Fruit fly (Drosophila melanogaster) whole organism, embryonic: ENCODE measurements around the gene CG9839.

Source experiments
- CG10267 ChIP-seq: fragments of 200-800 bp; sonication (Bioruptor generic); optimal IDR thresholded peaks from 2 replicates; lab custom pipeline; 2018; ENCODE audit warnings: missing biosample characterization, mild to moderate bottlenecking, missing genetic modification characterization, moderate library complexity
- CG10462 ChIP-seq: fragments of 200-800 bp; sonication (Bioruptor generic); optimal IDR thresholded peaks from 2 replicates; lab custom pipeline; 2016; ENCODE audit warnings: missing biosample characterization, missing genetic modification characterization
- CG10543 ChIP-seq: fragments of 200-800 bp; sonication (Bioruptor generic); optimal IDR thresholded peaks from 3 replicates; lab custom pipeline; 2017; ENCODE audit warnings: missing biosample characterization, mild to moderate bottlenecking, missing genetic modification characterization, moderate library complexity
- CG11560 ChIP-seq: fragments of 200-800 bp; sonication (Bioruptor generic); IDR thresholded peaks from 3 replicates; pipeline ENCODE4 v1.3.6; 2022; ENCODE audit warnings: missing biosample characterization, missing genetic modification characterization
- CG12155 ChIP-seq: fragments of 200-800 bp; sonication (Bioruptor generic); optimal IDR thresholded peaks from 3 replicates; lab custom pipeline; 2016; ENCODE audit warnings: missing biosample characterization, missing genetic modification characterization
- CG12769 ChIP-seq: fragments of 200-800 bp; sonication (Bioruptor generic); optimal IDR thresholded peaks from 2 replicates; lab custom pipeline; 2019; ENCODE audit warnings: missing biosample characterization, mild to moderate bottlenecking, missing genetic modification characterization, moderate library complexity
- CG14014 ChIP-seq: fragments of 200-800 bp; sonication (Bioruptor generic); IDR thresholded peaks from 2 replicates; pipeline ENCODE4 v1.3.6; 2022; ENCODE audit warnings: missing biosample characterization, missing genetic modification characterization
- CG15011 ChIP-seq: fragments of 200-800 bp; sonication (Bioruptor generic); optimal IDR thresholded peaks from 3 replicates; lab custom pipeline; 2018; ENCODE audit warnings: missing biosample characterization, mild to moderate bottlenecking, missing genetic modification characterization
- CG2875 ChIP-seq: fragments of 200-800 bp; sonication (Bioruptor generic); optimal IDR thresholded peaks from 2 replicates; lab custom pipeline; 2017; ENCODE audit warnings: missing biosample characterization, mild to moderate bottlenecking, missing genetic modification characterization, missing genetic modification reagents
- CG30020 ChIP-seq: fragments of 200-800 bp; optimal IDR thresholded peaks from 2 replicates; lab custom pipeline; 2019; ENCODE audit warnings: missing biosample characterization, mild to moderate bottlenecking, missing genetic modification characterization, moderate library complexity
- CG34224 ChIP-seq: fragments of 200-800 bp; sonication (Bioruptor generic); IDR thresholded peaks from 3 replicates; pipeline ENCODE4 v1.3.6; 2022; ENCODE audit warnings: missing biosample characterization, missing genetic modification characterization; ENCODE audit not compliant: partially characterized antibody
- CG4360 ChIP-seq: fragments of 200-800 bp; sonication (Bioruptor generic); IDR thresholded peaks from 2 replicates; pipeline ENCODE4 v1.3.6; 2022; ENCODE audit warnings: missing biosample characterization, missing genetic modification characterization
- CG4424 ChIP-seq: fragments of 200-800 bp; sonication (Bioruptor generic); optimal IDR thresholded peaks from 3 replicates; lab custom pipeline; 2016; ENCODE audit warnings: missing biosample characterization, missing genetic modification characterization
- CG4707 ChIP-seq: fragments of 200-800 bp; sonication (Bioruptor generic); optimal IDR thresholded peaks from 2 replicates; lab custom pipeline; 2018; ENCODE audit warnings: missing biosample characterization, mild to moderate bottlenecking, missing genetic modification characterization, moderate library complexity
- CG5180 ChIP-seq: fragments of 200-800 bp; sonication (Bioruptor generic); optimal IDR thresholded peaks from 3 replicates; lab custom pipeline; 2017; ENCODE audit warnings: missing biosample characterization, missing genetic modification characterization, mild to moderate bottlenecking, moderate library complexity, missing genetic modification reagents
- CG5953 ChIP-seq: fragments of 200-800 bp; sonication (Bioruptor generic); IDR thresholded peaks from 2 replicates; pipeline ENCODE4 v1.3.6; 2022; ENCODE audit warnings: missing biosample characterization, missing genetic modification characterization
- CG6683 ChIP-seq: fragments of 200-800 bp; sonication (Bioruptor generic); optimal IDR thresholded peaks from 2 replicates; lab custom pipeline; 2017; ENCODE audit warnings: missing biosample characterization, mild to moderate bottlenecking, missing genetic modification characterization, missing genetic modification reagents
- CG7786 ChIP-seq: fragments of 200-800 bp; sonication (Bioruptor generic); optimal IDR thresholded peaks from 2 replicates; lab custom pipeline; 2016; ENCODE audit warnings: missing biosample characterization, missing genetic modification characterization
- CG7963 ChIP-seq: fragments of 200-800 bp; sonication (Bioruptor generic); IDR thresholded peaks from 3 replicates; pipeline ENCODE4 v1.3.6; 2022; ENCODE audit warnings: missing biosample characterization, missing genetic modification characterization; ENCODE audit not compliant: partially characterized antibody
- CG8089 ChIP-seq: fragments of 200-800 bp; sonication (Bioruptor generic); optimal IDR thresholded peaks from 3 replicates; lab custom pipeline; 2016; ENCODE audit warnings: missing biosample characterization, missing genetic modification characterization
- CG8281 ChIP-seq: fragments of 200-800 bp; sonication (Bioruptor generic); optimal IDR thresholded peaks from 2 replicates; lab custom pipeline; 2018; ENCODE audit warnings: missing biosample characterization, mild to moderate bottlenecking, missing genetic modification characterization, moderate library complexity
- Chrac-16 ChIP-seq: fragments of 200-800 bp; sonication (Bioruptor generic); optimal IDR thresholded peaks from 3 replicates; lab custom pipeline; 2016; ENCODE audit warnings: missing biosample characterization, missing genetic modification characterization
- CkIIα-i1 ChIP-seq: fragments of 200-800 bp; sonication (Bioruptor generic); IDR thresholded peaks from 2 replicates; pipeline ENCODE4 v1.3.6; 2022; ENCODE audit warnings: missing biosample characterization, missing genetic modification characterization
- Doc2 ChIP-seq: fragments of 200-800 bp; sonication (Bioruptor generic); IDR thresholded peaks from 2 replicates; pipeline ENCODE4 v1.3.6; 2022; ENCODE audit warnings: missing biosample characterization, missing genetic modification characterization
- Hr3 ChIP-seq: fragments of 200-800 bp; sonication (Bioruptor generic); optimal IDR thresholded peaks from 3 replicates; lab custom pipeline; 2016; ENCODE audit warnings: missing biosample characterization, missing genetic modification characterization
- Hsf ChIP-seq: fragments of 200-800 bp; sonication (Bioruptor generic); optimal IDR thresholded peaks from 3 replicates; lab custom pipeline; 2016; ENCODE audit warnings: missing biosample characterization, missing genetic modification characterization
- NK7.1 ChIP-seq: fragments of 200-800 bp; sonication (Bioruptor generic); optimal IDR thresholded peaks from 3 replicates; lab custom pipeline; 2016; ENCODE audit warnings: missing biosample characterization, missing genetic modification characterization
- Nf-YB ChIP-seq: fragments of 200-800 bp; sonication (Bioruptor generic); optimal IDR thresholded peaks from 3 replicates; lab custom pipeline; 2019; ENCODE audit warnings: missing biosample characterization, mild to moderate bottlenecking, missing genetic modification characterization, moderate library complexity
- Nf-YC ChIP-seq: fragments of 200-800 bp; optimal IDR thresholded peaks from 3 replicates; lab custom pipeline; 2019; ENCODE audit warnings: missing biosample characterization, mild to moderate bottlenecking, missing genetic modification characterization, moderate library complexity
- Ptx1 ChIP-seq: fragments of 200-800 bp; sonication (Bioruptor generic); IDR thresholded peaks from 2 replicates; pipeline ENCODE4 v1.3.6; 2022; ENCODE audit warnings: missing biosample characterization, missing genetic modification characterization
- Scr ChIP-seq: fragments of 200-800 bp; sonication (Bioruptor generic); IDR thresholded peaks from 2 replicates; pipeline ENCODE4 v1.3.6; 2022; ENCODE audit warnings: missing biosample characterization, missing genetic modification characterization; ENCODE audit not compliant: partially characterized antibody
- ab ChIP-seq: fragments of 200-800 bp; sonication (Bioruptor generic); optimal IDR thresholded peaks from 2 replicates; lab custom pipeline; 2016; ENCODE audit warnings: missing biosample characterization, missing genetic modification characterization
- abd-A ChIP-seq: fragments of 200-800 bp; sonication (Bioruptor generic); optimal IDR thresholded peaks from 3 replicates; lab custom pipeline; 2019; ENCODE audit warnings: missing biosample characterization, mild to moderate bottlenecking, missing genetic modification characterization, moderate library complexity
- ara ChIP-seq: fragments of 200-800 bp; sonication (Bioruptor generic); IDR thresholded peaks from 2 replicates; pipeline ENCODE4 v1.3.6; 2022; ENCODE audit warnings: missing biosample characterization, missing genetic modification characterization
- crc ChIP-seq: fragments of 200-800 bp; sonication (Bioruptor generic); optimal IDR thresholded peaks from 2 replicates; lab custom pipeline; 2016; ENCODE audit warnings: missing biosample characterization, missing genetic modification characterization
- dati ChIP-seq: fragments of 200-800 bp; sonication (Bioruptor generic); IDR thresholded peaks from 2 replicates; pipeline ENCODE4 v1.3.6; 2022; ENCODE audit warnings: missing biosample characterization, missing genetic modification characterization
- emc ChIP-seq: fragments of 200-800 bp; sonication (Bioruptor generic); optimal IDR thresholded peaks from 2 replicates; lab custom pipeline; 2016; ENCODE audit warnings: missing biosample characterization, missing genetic modification characterization
- gce ChIP-seq: fragments of 200-800 bp; sonication (Bioruptor generic); IDR thresholded peaks from 3 replicates; pipeline ENCODE4 v1.3.6; 2022; ENCODE audit warnings: missing biosample characterization, missing genetic modification characterization
- gem ChIP-seq: fragments of 200-800 bp; sonication (Bioruptor generic); optimal IDR thresholded peaks from 2 replicates; lab custom pipeline; 2019; ENCODE audit warnings: missing biosample characterization, mild to moderate bottlenecking, missing genetic modification characterization, moderate library complexity
- hb ChIP-seq: fragments of 200-800 bp; sonication (Bioruptor generic); IDR thresholded peaks from 3 replicates; pipeline ENCODE4 v1.3.6; 2022; ENCODE audit warnings: missing biosample characterization, missing genetic modification characterization; ENCODE audit not compliant: partially characterized antibody
- ind ChIP-seq: fragments of 200-800 bp; sonication (Bioruptor generic); optimal IDR thresholded peaks from 3 replicates; lab custom pipeline; 2016; ENCODE audit warnings: missing biosample characterization, missing genetic modification characterization
- inv ChIP-seq: fragments of 200-800 bp; sonication (Bioruptor generic); IDR thresholded peaks from 2 replicates; pipeline ENCODE4 v1.3.6; 2022; ENCODE audit warnings: missing biosample characterization, missing genetic modification characterization; ENCODE audit not compliant: partially characterized antibody
- kay ChIP-seq: fragments of 200-800 bp; sonication (Bioruptor generic); optimal IDR thresholded peaks from 2 replicates; lab custom pipeline; 2016; ENCODE audit warnings: missing biosample characterization, missing genetic modification characterization
- maf-S ChIP-seq: fragments of 200-800 bp; sonication (Bioruptor generic); optimal IDR thresholded peaks from 2 replicates; lab custom pipeline; 2016; ENCODE audit warnings: missing biosample characterization, missing genetic modification characterization
- pb ChIP-seq: fragments of 200-800 bp; sonication (Bioruptor generic); optimal IDR thresholded peaks from 3 replicates; lab custom pipeline; 2016; ENCODE audit warnings: missing biosample characterization, missing genetic modification characterization
- prd ChIP-seq, 3 experiments: fragments of >200 bp in 2 of 3; fragments of 200-800 bp in 1 of 3; sonication (Bioruptor generic) in 1 of 3; optimal IDR thresholded peaks in 2 of 3; IDR thresholded peaks in 1 of 3; 2 replicates in 2 of 3; 3 replicates in 1 of 3; pipeline versions ENCODE4 v1.3.6 to Lab custom; 2017 to 2022; ENCODE audit warnings: missing biosample characterization in 1 of 3, missing genetic modification characterization in 1 of 3
- row ChIP-seq: fragments of 200-800 bp; sonication (Bioruptor generic); IDR thresholded peaks from 3 replicates; pipeline ENCODE4 v1.3.6; 2022; ENCODE audit warnings: missing biosample characterization, missing genetic modification characterization
- sima ChIP-seq: fragments of 200-800 bp; sonication (Bioruptor generic); optimal IDR thresholded peaks from 2 replicates; lab custom pipeline; 2016; ENCODE audit warnings: missing biosample characterization, missing genetic modification characterization
- sna ChIP-seq: fragments of 200-800 bp; sonication (Bioruptor generic); IDR thresholded peaks from 2 replicates; pipeline ENCODE4 v1.3.6; 2022; ENCODE audit warnings: missing biosample characterization, missing genetic modification characterization; ENCODE audit not compliant: partially characterized antibody
- tin ChIP-seq: fragments of 200-800 bp; sonication (Bioruptor generic); optimal IDR thresholded peaks from 3 replicates; lab custom pipeline; 2016; ENCODE audit warnings: missing biosample characterization, missing genetic modification characterization
- vfl ChIP-seq: fragments of 200-800 bp; sonication (Bioruptor generic); optimal IDR thresholded peaks from 2 replicates; lab custom pipeline; 2016; ENCODE audit warnings: missing biosample characterization, missing genetic modification characterization

Gene CG9839

DNA sequence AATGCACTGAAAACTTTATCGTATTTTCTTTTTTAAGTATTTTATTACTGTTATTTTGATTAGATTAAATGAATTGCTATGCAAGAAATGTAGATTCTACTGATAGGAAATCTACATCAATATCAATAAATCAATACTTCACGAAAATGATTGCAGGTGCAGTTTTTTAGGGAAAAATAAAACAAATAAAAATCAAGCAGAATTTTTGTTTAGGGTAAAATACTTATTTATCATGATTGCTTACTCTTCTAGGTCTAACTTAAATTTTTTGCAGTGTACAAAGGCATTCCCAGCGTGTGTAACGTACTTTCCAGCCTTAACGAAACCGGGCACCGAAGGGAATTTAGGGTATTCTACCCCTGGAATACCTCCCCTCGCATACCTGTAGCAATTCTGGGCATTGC, 2.9 kb upstream of the CG9839 start (continued):
- TF ChIP-seq prd (optimal IDR thresholded peaks at IDR 0.05; lab: Kevin White, UChicago) (no peak), prd (GFP tag; IDR thresholded peaks at IDR 0.05; lab: Robert Waterston, UW) (peak; percentile 87), row (peak; percentile 79), Nf-YC (no peak), CG7786 (GFP tag; lab: Kevin White, UChicago) (peak; percentile 45), CG11560 (no peak), pb (no peak), ind (GFP tag; lab: Kevin White, UChicago) (peak; percentile 42), CG10267 (tag; lab: Kevin White, UChicago) (peak; percentile 89), emc (GFP tag; lab: Kevin White, UChicago) (no peak), inv (GFP tag; lab: Robert Waterston, UW) (no peak), gce (GFP tag; lab: Robert Waterston, UW) (no peak), ab (GFP tag; lab: Kevin White, UChicago) (no peak), CG5953 (GFP tag; lab: Robert Waterston, UW) (no peak), Hr3 (GFP tag; lab: Kevin White, UChicago) (peak; percentile 75), gem (peak; percentile 91), CG8089 (peak; percentile 51), dati (no peak), CG14014 (GFP tag; lab: Robert Waterston, UW) (no peak), Hsf (GFP tag; lab: Kevin White, UChicago) (peak; percentile 67), hb (no peak), CG2875 (peak; percentile 64), maf-S (peak; percentile 18), CG5180 (GFP tag; lab: Kevin White, UChicago) (no peak), CG4424 (GFP tag; lab: Kevin White, UChicago) (peak; percentile 85), CkIIα-i1 (GFP tag; lab: Robert Waterston, UW) (no peak), CG34224 (no peak), sna (GFP tag; lab: Robert Waterston, UW) (no peak), CG15011 (GFP tag; lab: Kevin White, UChicago) (no peak), CG7963 (GFP tag; lab: Robert Waterston, UW) (no peak), ara (GFP tag; lab: Robert Waterston, UW) (peak; percentile 57), CG12155 (GFP tag; lab: Kevin White, UChicago) (peak; percentile 41), Chrac-16 (GFP tag; lab: Kevin White, UChicago) (peak; percentile 83), Nf-YB (peak; percentile 72), abd-A (tag; lab: Kevin White, UChicago) (no peak), Ptx1 (peak; percentile 40; the same call in 1 of the 2 replicates), CG12769 (tag; lab: Kevin White, UChicago) (no peak), CG30020 (tag; lab: Kevin White, UChicago) (peak; percentile 60), sima (no peak), tin (GFP tag; lab: Kevin White, UChicago) (peak; percentile 66), CG10462 (GFP tag; lab: Kevin White, UChicago) (peak; percentile 65), CG4360 (peak; percentile 25; the same call in 1 of the 2 replicates), Scr (no peak), CG10543 (GFP tag; lab: Kevin White, UChicago) (no peak), vfl (peak; percentile 60), Doc2 (GFP tag; lab: Robert Waterston, UW) (no peak), kay (GFP tag; lab: Kevin White, UChicago) (peak; percentile 53), NK7.1 (GFP tag; lab: Kevin White, UChicago) (peak; percentile 46), CG6683 (GFP tag; lab: Kevin White, UChicago) (no peak), CG4707 (GFP tag; lab: Kevin White, UChicago) (no peak), CG8281 (tag; lab: Kevin White, UChicago) (peak; percentile 68), crc (peak; percentile 18)
